Worm (Caenorhabditis elegans) whole organism, L1 larva: ENCODE measurements around the gene ZK899.1.

ENCODE experiments used
- C16A3.4 ChIP-seq: fragments of 150-350 bp; optimal IDR thresholded peaks from 2 replicates; lab custom pipeline; 2014; ENCODE audit warnings: missing biosample characterization, missing genetic modification characterization
- F16B12.6 ChIP-seq: fragments of 150-350 bp; optimal IDR thresholded peaks from 2 replicates; lab custom pipeline; 2014; ENCODE audit warnings: missing biosample characterization, missing genetic modification characterization
- Y116A8C.19 ChIP-seq: sonication (generic microtip); optimal IDR thresholded peaks from 2 replicates; lab custom pipeline; 2016; ENCODE audit warnings: missing compliant biosample characterization, missing genetic modification characterization, borderline replicate concordance
- aha-1 ChIP-seq: fragments of 150-350 bp; optimal IDR thresholded peaks from 2 replicates; lab custom pipeline; 2014; ENCODE audit warnings: missing biosample characterization, missing genetic modification characterization
- alr-1 ChIP-seq: fragments of 200-800 bp; sonication (Bioruptor generic); optimal IDR thresholded peaks from 2 replicates; lab custom pipeline; 2018; ENCODE audit warnings: borderline replicate concordance, mild to moderate bottlenecking, missing genetic modification characterization, missing compliant biosample characterization
- aly-2 ChIP-seq: fragments of 150-350 bp; optimal IDR thresholded peaks from 2 replicates; lab custom pipeline; 2014; ENCODE audit warnings: missing biosample characterization, missing genetic modification characterization
- ama-1 ChIP-seq: fragments of 150-350 bp; optimal IDR thresholded peaks from 2 replicates; lab custom pipeline; 2014
- blmp-1 ChIP-seq: fragments of 150-350 bp; optimal IDR thresholded peaks from 2 replicates; lab custom pipeline; 2014; ENCODE audit warnings: missing biosample characterization, missing genetic modification characterization
- ceh-63 ChIP-seq: fragments of 200-800 bp; sonication (Bioruptor generic); optimal IDR thresholded peaks from 2 replicates; lab custom pipeline; 2018; ENCODE audit warnings: mild to moderate bottlenecking, missing genetic modification characterization, missing compliant biosample characterization
- ceh-8 ChIP-seq: fragments of 200-800 bp; sonication (Bioruptor generic); optimal IDR thresholded peaks from 2 replicates; lab custom pipeline; 2018; ENCODE audit warnings: mild to moderate bottlenecking, missing genetic modification characterization, moderate library complexity, missing compliant biosample characterization
- dsc-1 ChIP-seq: sonication (generic microtip); optimal IDR thresholded peaks from 2 replicates; lab custom pipeline; 2016; ENCODE audit warnings: mild to moderate bottlenecking, missing genetic modification characterization, missing compliant biosample characterization
- efl-3 ChIP-seq: fragments of 200-800 bp; sonication (Bioruptor generic); optimal IDR thresholded peaks from 2 replicates; lab custom pipeline; 2018; ENCODE audit warnings: mild to moderate bottlenecking, missing genetic modification characterization, missing compliant biosample characterization
- egl-27 ChIP-seq, 2 experiments: fragments of 150-350 bp in 1 of 2; sonication (generic microtip); optimal IDR thresholded peaks; 3 replicates each; lab custom pipeline; 2017 to 2018; ENCODE audit warnings: missing biosample characterization in 2 of 2, missing genetic modification characterization in 2 of 2, missing genetic modification reagents in 2 of 2
- elt-2 ChIP-seq: sonication (generic microtip); optimal IDR thresholded peaks from 2 replicates; lab custom pipeline; 2016; ENCODE audit warnings: missing genetic modification characterization, mild to moderate bottlenecking, inconsistent platforms, missing compliant biosample characterization, missing genetic modification reagents
- elt-3 ChIP-seq, 6 experiments: fragments of 150-350 bp in 1 of 6; sonication (generic microtip); optimal IDR thresholded peaks; 2 replicates each; lab custom pipeline; 2017 to 2018; ENCODE audit warnings: missing biosample characterization in 6 of 6, missing genetic modification characterization in 6 of 6, inconsistent platforms in 1 of 6
- fkh-10 ChIP-seq: sonication (generic microtip); optimal IDR thresholded peaks from 2 replicates; lab custom pipeline; 2017; ENCODE audit warnings: missing biosample characterization, missing genetic modification reagents, missing genetic modification characterization
- fkh-8 ChIP-seq: sonication (generic microtip); optimal IDR thresholded peaks from 2 replicates; lab custom pipeline; 2016; ENCODE audit warnings: mild to moderate bottlenecking, missing genetic modification characterization, missing compliant biosample characterization
- grh-1 ChIP-seq: fragments of 200-800 bp; sonication (Bioruptor generic); IDR thresholded peaks from 2 replicates; pipeline ENCODE4 v1.3.6; 2022; ENCODE audit warnings: missing genetic modification reagents, missing genetic modification characterization, missing compliant biosample characterization
- hlh-17 ChIP-seq: fragments of 200-800 bp; sonication (Bioruptor generic); optimal IDR thresholded peaks from 2 replicates; lab custom pipeline; 2018; ENCODE audit warnings: missing genetic modification characterization, mild to moderate bottlenecking, missing compliant biosample characterization, moderate library complexity, borderline replicate concordance
- hpl-2 ChIP-seq: fragments of 150-350 bp; optimal IDR thresholded peaks from 2 replicates; lab custom pipeline; 2014; ENCODE audit warnings: missing biosample characterization, missing genetic modification reagents, missing genetic modification characterization
- irx-1 ChIP-seq: sonication (generic microtip); optimal IDR thresholded peaks from 2 replicates; lab custom pipeline; 2016; ENCODE audit warnings: missing genetic modification characterization, missing compliant biosample characterization
- isw-1 ChIP-seq: fragments of 200-800 bp; sonication (Bioruptor generic); IDR thresholded peaks from 2 replicates; pipeline ENCODE4 v1.3.6; 2022; ENCODE audit warnings: missing genetic modification characterization, missing compliant biosample characterization
- jun-1 ChIP-seq: fragments of 150-350 bp; optimal IDR thresholded peaks from 2 replicates; lab custom pipeline; 2014; ENCODE audit warnings: missing biosample characterization, missing genetic modification reagents, missing genetic modification characterization
- lin-13 ChIP-seq: fragments of 150-350 bp; optimal IDR thresholded peaks from 2 replicates; lab custom pipeline; 2014; ENCODE audit warnings: missing biosample characterization, missing genetic modification reagents, missing genetic modification characterization
- lin-15B ChIP-seq: fragments of 150-350 bp; sonication (generic microtip); optimal IDR thresholded peaks from 3 replicates; lab custom pipeline; 2014; ENCODE audit warnings: missing biosample characterization, missing genetic modification characterization
- lin-35 ChIP-seq, 2 experiments: fragments of 150-350 bp; optimal IDR thresholded peaks; 2 replicates each; lab custom pipeline; 2014; ENCODE audit warnings: missing biosample characterization in 2 of 2, missing genetic modification characterization in 2 of 2, missing genetic modification reagents in 2 of 2
- lsy-2 ChIP-seq, 2 experiments: fragments of 150-350 bp; optimal IDR thresholded peaks; 2 replicates each; lab custom pipeline; 2014; ENCODE audit warnings: missing biosample characterization in 2 of 2, missing genetic modification characterization in 2 of 2
- mef-2 ChIP-seq: fragments of 150-350 bp; optimal IDR thresholded peaks from 2 replicates; lab custom pipeline; 2014; ENCODE audit warnings: missing biosample characterization, missing genetic modification characterization
- nhr-11 ChIP-seq: fragments of 150-350 bp; optimal IDR thresholded peaks from 2 replicates; lab custom pipeline; 2014; ENCODE audit warnings: missing biosample characterization, missing genetic modification characterization
- nhr-12 ChIP-seq: sonication (generic microtip); optimal IDR thresholded peaks from 2 replicates; lab custom pipeline; 2017; ENCODE audit warnings: missing biosample characterization, missing genetic modification characterization
- nhr-20 ChIP-seq: sonication (generic microtip); optimal IDR thresholded peaks from 2 replicates; lab custom pipeline; 2016; ENCODE audit warnings: mild to moderate bottlenecking, missing genetic modification characterization, missing compliant biosample characterization
- nhr-237 ChIP-seq: fragments of 150-350 bp; optimal IDR thresholded peaks from 2 replicates; lab custom pipeline; 2014; ENCODE audit warnings: missing biosample characterization, missing genetic modification characterization
- nhr-28 ChIP-seq: fragments of 150-350 bp; optimal IDR thresholded peaks from 2 replicates; lab custom pipeline; 2014; ENCODE audit warnings: missing biosample characterization, missing genetic modification characterization
- nhr-71 ChIP-seq: sonication (generic microtip); optimal IDR thresholded peaks from 2 replicates; lab custom pipeline; 2016; ENCODE audit warnings: mild to moderate bottlenecking, missing genetic modification characterization, moderate library complexity, missing compliant biosample characterization
- nhr-76 ChIP-seq: sonication (generic microtip); optimal IDR thresholded peaks from 2 replicates; lab custom pipeline; 2017; ENCODE audit warnings: missing biosample characterization, missing genetic modification characterization
- nhr-84 ChIP-seq: sonication (generic microtip); optimal IDR thresholded peaks from 2 replicates; lab custom pipeline; 2017; ENCODE audit warnings: missing biosample characterization, missing genetic modification characterization
- nhr-85 ChIP-seq: sonication (generic microtip); peaks from one replicate; lab custom pipeline; 2016; ENCODE audit warnings: missing genetic modification characterization, inconsistent platforms, missing compliant biosample characterization
- pag-3 ChIP-seq: sonication (generic microtip); optimal IDR thresholded peaks from 2 replicates; lab custom pipeline; 2017; ENCODE audit warnings: missing genetic modification characterization, mild to moderate bottlenecking, missing compliant biosample characterization, antibody characterized with exemption, borderline replicate concordance; ENCODE audit not compliant: insufficient read depth
- pax-3 ChIP-seq: fragments of 200-800 bp; sonication (Bioruptor generic); optimal IDR thresholded peaks from 2 replicates; lab custom pipeline; 2018; ENCODE audit warnings: mild to moderate bottlenecking, missing genetic modification characterization, moderate library complexity, missing compliant biosample characterization
- snpc-4 ChIP-seq: fragments of 150-350 bp; optimal IDR thresholded peaks from 2 replicates; lab custom pipeline; 2014; ENCODE audit warnings: missing biosample characterization, missing genetic modification characterization
- snu-23 ChIP-seq: sonication (generic microtip); optimal IDR thresholded peaks from 2 replicates; lab custom pipeline; 2016; ENCODE audit warnings: missing genetic modification characterization, missing compliant biosample characterization
- sptf-1 ChIP-seq: fragments of 150-350 bp; optimal IDR thresholded peaks from 2 replicates; lab custom pipeline; 2014; ENCODE audit warnings: missing biosample characterization, missing genetic modification characterization
- swsn-7 ChIP-seq: sonication (generic microtip); optimal IDR thresholded peaks from 2 replicates; lab custom pipeline; 2016; ENCODE audit warnings: missing genetic modification characterization, missing compliant biosample characterization
- tbx-2 ChIP-seq: sonication (generic microtip); optimal IDR thresholded peaks from 2 replicates; lab custom pipeline; 2016; ENCODE audit warnings: missing genetic modification characterization, missing compliant biosample characterization
- unc-30 ChIP-seq: sonication (generic microtip); optimal IDR thresholded peaks from 2 replicates; lab custom pipeline; 2017; ENCODE audit warnings: missing biosample characterization, missing genetic modification characterization
- unc-62 ChIP-seq: fragments of 150-350 bp; optimal IDR thresholded peaks from 2 replicates; lab custom pipeline; 2014; ENCODE audit warnings: missing biosample characterization, missing genetic modification reagents, missing genetic modification characterization
- vab-15 ChIP-seq: sonication (generic microtip); optimal IDR thresholded peaks from 2 replicates; lab custom pipeline; 2017; ENCODE audit warnings: missing genotype, mild to moderate bottlenecking, missing genetic modification characterization, missing compliant biosample characterization
- xbp-1 ChIP-seq: sonication (generic microtip); optimal IDR thresholded peaks from 2 replicates; lab custom pipeline; 2016; ENCODE audit warnings: missing genetic modification characterization, missing compliant biosample characterization
- ztf-11 ChIP-seq, 2 experiments: sonication (generic microtip); optimal IDR thresholded peaks; 2 replicates each; lab custom pipeline; 2016 to 2017; ENCODE audit warnings: missing genetic modification characterization in 2 of 2, missing biosample characterization in 1 of 2, missing compliant biosample characterization in 1 of 2

The ZK899.1 gene

DNA sequence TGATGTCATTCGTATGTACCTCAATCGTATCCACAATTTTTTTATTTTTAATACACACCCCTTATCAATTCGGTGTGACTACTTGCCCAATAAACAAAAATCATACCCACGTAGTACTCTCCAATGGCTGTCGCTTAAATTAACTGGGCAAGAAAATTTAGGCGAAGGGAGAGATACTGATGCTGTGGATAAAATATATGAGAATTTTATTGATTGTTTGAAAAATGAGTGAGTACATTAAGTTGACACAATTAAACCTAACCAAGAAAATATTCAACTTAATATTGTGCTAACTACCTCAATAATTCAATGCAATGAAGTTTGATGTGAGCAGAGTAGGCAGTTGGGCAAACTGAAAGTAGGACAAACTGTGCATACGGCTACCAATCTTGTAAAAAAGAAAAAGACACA is 19.3 kb downstream of the ZK899.1 start (continued):
- peak; percentile 44 for TF ChIP-seq ceh-63 (GFP tag; lab: Kevin White, UChicago)
- TF ChIP-seq tbx-2 (tag; lab: Kevin White, UChicago), result peak; percentile 99
- peak; percentile 100 for TF ChIP-seq fkh-10 (GFP tag; lab: Kevin White, UChicago)
- TF ChIP-seq snpc-4 (tag; lab: Kevin White, UChicago), result peak; percentile 93
- peak; percentile 99 for TF ChIP-seq C16A3.4
- TF ChIP-seq vab-15 (tag; lab: Kevin White, UChicago), result peak; percentile 71
- TF ChIP-seq pag-3, result peak; percentile 17
- TF ChIP-seq fkh-8 (tag; lab: Kevin White, UChicago), result peak; percentile 96
- TF ChIP-seq ceh-8 (GFP tag; lab: Kevin White, UChicago), result peak; percentile 99
- TF ChIP-seq dsc-1, result peak; percentile 100
- TF ChIP-seq xbp-1 (tag; lab: Kevin White, UChicago), result peak; percentile 98
- peak; percentile 91 for TF ChIP-seq efl-3 (GFP tag; lab: Kevin White, UChicago)
- peak; percentile 99 for TF ChIP-seq aly-2
- peak; percentile 99 for TF ChIP-seq nhr-71
- peak; percentile 100 for TF ChIP-seq nhr-11 (tag; lab: Kevin White, UChicago)
- TF ChIP-seq nhr-84 (tag; lab: Kevin White, UChicago), result peak; percentile 87
- no peak for TF ChIP-seq hlh-17 (GFP tag; lab: Kevin White, UChicago)
- TF ChIP-seq egl-27 (tag; optimal IDR thresholded peaks at IDR 0.05; lab: Kevin White, UChicago), result peak; percentile 93
- peak; percentile 96 for TF ChIP-seq pax-3 (tag; lab: Kevin White, UChicago)
- peak; percentile 93 for TF ChIP-seq unc-30 (tag; lab: Kevin White, UChicago)
- peak; percentile 87 for TF ChIP-seq nhr-12 (tag; lab: Kevin White, UChicago)
- TF ChIP-seq jun-1, result peak; percentile 100
- peak; percentile 92 for TF ChIP-seq isw-1 (GFP tag; lab: Robert Waterston, UW)
- peak; percentile 35 for TF ChIP-seq F16B12.6 (tag; lab: Kevin White, UChicago)
- peak; percentile 22 for TF ChIP-seq Y116A8C.19
- peak; percentile 99 for TF ChIP-seq nhr-85 (tag; lab: Kevin White, UChicago)
- TF ChIP-seq nhr-76 (tag; lab: Kevin White, UChicago), result peak; percentile 100
- peak; percentile 95 to 96 for TF ChIP-seq lsy-2 (tag; optimal IDR thresholded peaks at IDR 0.05; lab: Kevin White, UChicago)
- no peak for TF ChIP-seq sptf-1
- no peak for TF ChIP-seq ama-1 (lab: Kevin White, UChicago)
- peak; percentile 79 to 96 for TF ChIP-seq ztf-11 (tag; optimal IDR thresholded peaks at IDR 0.05; lab: Kevin White, UChicago)
- peak; percentile 74 for TF ChIP-seq nhr-28 (tag; lab: Kevin White, UChicago)
- TF ChIP-seq lin-35 (GFP tag; optimal IDR thresholded peaks at IDR 0.05; lab: Kevin White, UChicago), result peak; percentile 68 to 93
- peak; percentile 50 for TF ChIP-seq lin-15B (tag; lab: Kevin White, UChicago)
- TF ChIP-seq lin-13 (GFP tag; lab: Kevin White, UChicago), result peak; percentile 99
- TF ChIP-seq blmp-1 (tag; lab: Kevin White, UChicago), result peak; percentile 61
- TF ChIP-seq hpl-2 (GFP tag; lab: Kevin White, UChicago), result peak; percentile 99
- TF ChIP-seq irx-1 (tag; lab: Kevin White, UChicago), result peak; percentile 100
- TF ChIP-seq unc-62 (GFP tag; lab: Kevin White, UChicago), result no peak
- peak; percentile 94 for TF ChIP-seq grh-1 (GFP tag; lab: Robert Waterston, UW)
- peak in 5 of 6 experiments; percentile 44 to 100 (median 92) for TF ChIP-seq elt-3 (tag; optimal IDR thresholded peaks at IDR 0.05; lab: Kevin White, UChicago)
- peak; percentile 99 for TF ChIP-seq nhr-20
- no peak for TF ChIP-seq alr-1
- TF ChIP-seq mef-2 (tag; lab: Kevin White, UChicago), result peak; percentile 66
- peak; percentile 100 for TF ChIP-seq snu-23 (GFP tag; lab: Kevin White, UChicago)
- peak; percentile 99 for TF ChIP-seq swsn-7
- TF ChIP-seq elt-2, result peak; percentile 96
- peak; percentile 100 for TF ChIP-seq nhr-237
- TF ChIP-seq aha-1 (tag; lab: Kevin White, UChicago), result peak; percentile 85
